Worm (Caenorhabditis elegans) whole organism, midembryonic: ENCODE data around the gene scly-1.

Experiments
- T22C8.4 ChIP-seq: fragments of 200-800 bp; sonication (Bioruptor generic); IDR thresholded peaks from 2 replicates; pipeline ENCODE4 v1.3.6; 2022; ENCODE audit warnings: missing genetic modification characterization, missing compliant biosample characterization
- cog-1 ChIP-seq: sonication (generic microtip); optimal IDR thresholded peaks from 2 replicates; lab custom pipeline; 2016; ENCODE audit warnings: missing genetic modification characterization, missing compliant biosample characterization
- flt-1 ChIP-seq: fragments of 200-800 bp; sonication (Bioruptor generic); IDR thresholded peaks from 2 replicates; pipeline ENCODE4 v1.3.6; 2022; ENCODE audit warnings: missing genetic modification characterization, missing compliant biosample characterization
- klf-2 ChIP-seq: fragments of 200-800 bp; sonication (Bioruptor generic); conservative IDR thresholded peaks from 2 replicates; pipeline ENCODE4 v1.3.6; 2022; ENCODE audit warnings: missing genetic modification reagents, missing genetic modification characterization, missing compliant biosample characterization
- med-1 ChIP-seq: sonication (generic microtip); optimal IDR thresholded peaks from 2 replicates; lab custom pipeline; 2017; ENCODE audit warnings: missing genetic modification characterization, mild to moderate bottlenecking, missing compliant biosample characterization, antibody characterized with exemption, missing genetic modification reagents; ENCODE audit not compliant: insufficient read depth
- ref-1 ChIP-seq: fragments of 200-800 bp; sonication (Bioruptor generic); conservative IDR thresholded peaks from 2 replicates; pipeline ENCODE4 v1.3.6; 2022; ENCODE audit warnings: missing genetic modification reagents, missing genetic modification characterization, missing compliant biosample characterization
- tab-1 ChIP-seq: fragments of 200-800 bp; sonication (Bioruptor generic); IDR thresholded peaks from 2 replicates; pipeline ENCODE4 v1.3.6; 2022; ENCODE audit warnings: missing genetic modification characterization, missing compliant biosample characterization
- ztf-23 ChIP-seq: fragments of 200-800 bp; sonication (Bioruptor generic); IDR thresholded peaks from 2 replicates; pipeline ENCODE4 v1.3.6; 2022; ENCODE audit warnings: missing genetic modification reagents, missing genetic modification characterization, missing compliant biosample characterization
- ztf-29 ChIP-seq: fragments of 200-800 bp; sonication (Bioruptor generic); IDR thresholded peaks from 2 replicates; pipeline ENCODE4 v1.3.6; 2022; ENCODE audit warnings: missing genetic modification reagents, missing genetic modification characterization, missing compliant biosample characterization

The scly-1 gene

ce11 chrII:6309198-6309597, 28.3 kb upstream of the scly-1 start, which contains the start of gene glb-10:
Gene glb-10 (minus strand): TSS chrII:6309298.
- no peak for TF ChIP-seq cog-1 (tag; lab: Kevin White, UChicago)
- TF ChIP-seq ztf-29 (GFP tag; lab: Robert Waterston, UW) = no peak
- TF ChIP-seq med-1 (GFP tag; lab: Kevin White, UChicago) = no peak
- no peak for TF ChIP-seq T22C8.4
- TF ChIP-seq tab-1 = no peak
- TF ChIP-seq ztf-23 (GFP tag; lab: Robert Waterston, UW) = no peak

- no peak for TF ChIP-seq flt-1 (GFP tag; lab: Robert Waterston, UW)
- TF ChIP-seq ztf-29 (GFP tag; lab: Robert Waterston, UW) = no peak
- TF ChIP-seq tab-1 = no peak
- no peak for TF ChIP-seq klf-2 (GFP tag; lab: Robert Waterston, UW)
- no peak for TF ChIP-seq ref-1 (GFP tag; lab: Robert Waterston, UW)
- TF ChIP-seq cog-1 (tag; lab: Kevin White, UChicago) = no peak
- TF ChIP-seq ztf-23 (GFP tag; lab: Robert Waterston, UW) = no peak
- no peak for TF ChIP-seq med-1 (GFP tag; lab: Kevin White, UChicago)
- TF ChIP-seq T22C8.4 = no peak
Measured at ce11 chrII:6306125-6306524, 25.2 kb upstream of the scly-1 start, which contains the start of gene C29F5.8. Gene C29F5.8 (plus strand): TSS chrII:6306425.

- TF ChIP-seq ztf-23 (GFP tag; lab: Robert Waterston, UW) (no peak), cog-1 (tag; lab: Kevin White, UChicago) (no peak)
Measured at ce11 chrII:6303209-6303740, 22.4 kb upstream of the scly-1 start, which contains the start of gene C29F5.1. Gene C29F5.1 (plus strand): TSS chrII:6303525.

- TF ChIP-seq tab-1 (no peak), flt-1 (GFP tag; lab: Robert Waterston, UW) (no peak), cog-1 (tag; lab: Kevin White, UChicago) (no peak), med-1 (GFP tag; lab: Kevin White, UChicago) (no peak), ztf-23 (GFP tag; lab: Robert Waterston, UW) (no peak), ref-1 (GFP tag; lab: Robert Waterston, UW) (no peak), ztf-29 (GFP tag; lab: Robert Waterston, UW) (no peak), klf-2 (GFP tag; lab: Robert Waterston, UW) (no peak), T22C8.4 (no peak)
Measured at ce11 chrII:6294261-6294660, 13.4 kb upstream of the scly-1 start, which contains the start of gene mps-1. Gene mps-1 (minus strand): TSS chrII:6294361.

- TF ChIP-seq cog-1 (tag; lab: Kevin White, UChicago) = no peak
- TF ChIP-seq ref-1 (GFP tag; lab: Robert Waterston, UW) = no peak
- no peak for TF ChIP-seq ztf-29 (GFP tag; lab: Robert Waterston, UW)
- no peak for TF ChIP-seq flt-1 (GFP tag; lab: Robert Waterston, UW)
- TF ChIP-seq T22C8.4 = no peak
- TF ChIP-seq klf-2 (GFP tag; lab: Robert Waterston, UW) = no peak
- TF ChIP-seq ztf-23 (GFP tag; lab: Robert Waterston, UW) = no peak
- TF ChIP-seq med-1 (GFP tag; lab: Kevin White, UChicago) = no peak
- no peak for TF ChIP-seq tab-1
Measured at ce11 chrII:6292527-6292926, 11.6 kb upstream of the scly-1 start, which contains the start of gene nyn-3. Gene nyn-3 (minus strand): TSS chrII:6292627.

- TF ChIP-seq ref-1 (GFP tag; lab: Robert Waterston, UW) = no peak
- no peak for TF ChIP-seq flt-1 (GFP tag; lab: Robert Waterston, UW)
Measured at ce11 chrII:6290047-6290582, 9.2 kb upstream of the scly-1 start, which contains the start of gene upb-1. Gene upb-1 (minus strand): TSS chrII:6290097.

- no peak for TF ChIP-seq flt-1 (GFP tag; lab: Robert Waterston, UW)
- TF ChIP-seq ref-1 (GFP tag; lab: Robert Waterston, UW) = no peak
- TF ChIP-seq med-1 (GFP tag; lab: Kevin White, UChicago) = no peak
- TF ChIP-seq klf-2 (GFP tag; lab: Robert Waterston, UW) = no peak
- TF ChIP-seq ztf-23 (GFP tag; lab: Robert Waterston, UW) = no peak
- no peak for TF ChIP-seq cog-1 (tag; lab: Kevin White, UChicago)
- no peak for TF ChIP-seq T22C8.4
- TF ChIP-seq ztf-29 (GFP tag; lab: Robert Waterston, UW) = no peak
- no peak for TF ChIP-seq tab-1
Measured at ce11 chrII:6288104-6288503, 7.2 kb upstream of the scly-1 start.

- TF ChIP-seq klf-2 (GFP tag; lab: Robert Waterston, UW) (no peak), tab-1 (no peak), T22C8.4 (no peak), ztf-23 (GFP tag; lab: Robert Waterston, UW) (no peak)
Measured at ce11 chrII:6286865-6287264, 6.0 kb upstream of the scly-1 start, which contains the start of gene F13H8.6. Gene F13H8.6 (minus strand): TSS chrII:6286965.

ce11 chrII:6283074-6283473, 2.2 kb upstream of the scly-1 start, which contains the start of gene F13H8.1:
Gene F13H8.1 (plus strand): TSS chrII:6283384.
- TF ChIP-seq klf-2 (GFP tag; lab: Robert Waterston, UW) (no peak), ref-1 (GFP tag; lab: Robert Waterston, UW) (no peak), flt-1 (GFP tag; lab: Robert Waterston, UW) (no peak), med-1 (GFP tag; lab: Kevin White, UChicago) (no peak), ztf-23 (GFP tag; lab: Robert Waterston, UW) (no peak), ztf-29 (GFP tag; lab: Robert Waterston, UW) (no peak), T22C8.4 (no peak), tab-1 (no peak), cog-1 (tag; lab: Kevin White, UChicago) (no peak)

- TF ChIP-seq T22C8.4 (no peak), ztf-29 (GFP tag; lab: Robert Waterston, UW) (no peak), flt-1 (GFP tag; lab: Robert Waterston, UW) (no peak), cog-1 (tag; lab: Kevin White, UChicago) (no peak)
Measured at ce11 chrII:6281903-6282302, 1.0 kb upstream of the scly-1 start.
